Fruit fly (Drosophila melanogaster) whole organism, embryonic: ENCODE measurements around the gene CG33124.

Experiments
- CG12299 ChIP-seq: fragments of 200-800 bp; sonication (Bioruptor generic); optimal IDR thresholded peaks from 2 replicates; lab custom pipeline; 2018; ENCODE audit warnings: missing biosample characterization, mild to moderate bottlenecking, missing genetic modification characterization
- CG1233 ChIP-seq: fragments of 200-800 bp; sonication (Bioruptor generic); optimal IDR thresholded peaks from 4 replicates; lab custom pipeline; 2018; ENCODE audit warnings: missing biosample characterization, mild to moderate bottlenecking, missing genetic modification characterization
- CG12769 ChIP-seq: fragments of 200-800 bp; sonication (Bioruptor generic); optimal IDR thresholded peaks from 2 replicates; lab custom pipeline; 2019; ENCODE audit warnings: missing biosample characterization, mild to moderate bottlenecking, missing genetic modification characterization, moderate library complexity
- CG13123 ChIP-seq: fragments of 200-800 bp; sonication (Bioruptor generic); optimal IDR thresholded peaks from 2 replicates; lab custom pipeline; 2016; ENCODE audit warnings: missing biosample characterization, missing genetic modification characterization
- CG15601 ChIP-seq: fragments of 200-800 bp; sonication (Bioruptor generic); optimal IDR thresholded peaks from 3 replicates; lab custom pipeline; 2019; ENCODE audit warnings: missing biosample characterization, mild to moderate bottlenecking, missing genetic modification characterization, moderate library complexity
- CG15696 ChIP-seq: fragments of 200-800 bp; sonication (Bioruptor generic); optimal IDR thresholded peaks from 2 replicates; lab custom pipeline; 2019; ENCODE audit warnings: missing biosample characterization, mild to moderate bottlenecking, missing genetic modification characterization, moderate library complexity
- CG1602 ChIP-seq: fragments of 200-800 bp; sonication (Bioruptor generic); optimal IDR thresholded peaks from 3 replicates; lab custom pipeline; 2016; ENCODE audit warnings: missing biosample characterization, missing genetic modification characterization
- CG17802 ChIP-seq: fragments of 200-800 bp; sonication (Bioruptor generic); optimal IDR thresholded peaks from 2 replicates; lab custom pipeline; 2018; ENCODE audit warnings: missing biosample characterization, mild to moderate bottlenecking, missing genetic modification characterization, moderate library complexity
- CG18262 ChIP-seq: fragments of 200-800 bp; optimal IDR thresholded peaks from 3 replicates; lab custom pipeline; 2019; ENCODE audit warnings: missing biosample characterization, mild to moderate bottlenecking, missing genetic modification characterization, moderate library complexity
- CG18619 ChIP-seq: fragments of 200-800 bp; sonication (Bioruptor generic); optimal IDR thresholded peaks from 3 replicates; lab custom pipeline; 2017; ENCODE audit warnings: missing biosample characterization, mild to moderate bottlenecking, missing genetic modification characterization
- CG2199 ChIP-seq: fragments of 200-800 bp; sonication (Bioruptor generic); IDR thresholded peaks from 3 replicates; pipeline ENCODE4 v1.3.6; 2022; ENCODE audit warnings: missing biosample characterization, missing genetic modification characterization
- CG32532 ChIP-seq: fragments of 200-800 bp; sonication (Bioruptor generic); IDR thresholded peaks from 2 replicates; pipeline ENCODE4 v1.3.6; 2022; ENCODE audit warnings: missing biosample characterization, missing genetic modification characterization
- CG3281 ChIP-seq: fragments of 200-800 bp; sonication (Bioruptor generic); optimal IDR thresholded peaks from 3 replicates; lab custom pipeline; 2017; ENCODE audit warnings: missing biosample characterization, mild to moderate bottlenecking, missing genetic modification characterization
- CG3838 ChIP-seq: fragments of 200-800 bp; sonication (Bioruptor generic); optimal IDR thresholded peaks from 3 replicates; lab custom pipeline; 2016; ENCODE audit warnings: missing biosample characterization, missing genetic modification characterization
- CG4404 ChIP-seq: fragments of 200-800 bp; sonication (Bioruptor generic); IDR thresholded peaks from 2 replicates; pipeline ENCODE4 v1.3.6; 2022; ENCODE audit warnings: missing biosample characterization, missing genetic modification characterization
- CG4820 ChIP-seq: fragments of 200-800 bp; sonication (Bioruptor generic); optimal IDR thresholded peaks from 3 replicates; lab custom pipeline; 2016; ENCODE audit warnings: missing biosample characterization, missing genetic modification characterization
- CG6765 ChIP-seq: fragments of 200-800 bp; sonication (Bioruptor generic); optimal IDR thresholded peaks from 3 replicates; lab custom pipeline; 2017; ENCODE audit warnings: missing biosample characterization, mild to moderate bottlenecking, missing genetic modification characterization
- CG7271 ChIP-seq: fragments of 200-800 bp; sonication (Bioruptor generic); optimal IDR thresholded peaks from 2 replicates; lab custom pipeline; 2018; ENCODE audit warnings: missing biosample characterization, mild to moderate bottlenecking, missing genetic modification characterization, moderate library complexity
- CG7786 ChIP-seq: fragments of 200-800 bp; sonication (Bioruptor generic); optimal IDR thresholded peaks from 2 replicates; lab custom pipeline; 2016; ENCODE audit warnings: missing biosample characterization, missing genetic modification characterization
- CG8089 ChIP-seq: fragments of 200-800 bp; sonication (Bioruptor generic); optimal IDR thresholded peaks from 3 replicates; lab custom pipeline; 2016; ENCODE audit warnings: missing biosample characterization, missing genetic modification characterization
- CG8765 ChIP-seq: fragments of 200-800 bp; sonication (Bioruptor generic); IDR thresholded peaks from 2 replicates; pipeline ENCODE4 v1.3.6; 2022; ENCODE audit warnings: missing biosample characterization, missing genetic modification characterization
- CG9215 ChIP-seq: fragments of 200-800 bp; sonication (Bioruptor generic); IDR thresholded peaks from 2 replicates; pipeline ENCODE4 v1.3.6; 2022; ENCODE audit warnings: missing biosample characterization, missing genetic modification characterization
- Dp ChIP-seq: fragments of 200-800 bp; sonication (Bioruptor generic); optimal IDR thresholded peaks from 2 replicates; lab custom pipeline; 2018; ENCODE audit warnings: missing biosample characterization, mild to moderate bottlenecking, missing genetic modification characterization, moderate library complexity
- HHEX ChIP-seq: fragments of 200-800 bp; sonication (Bioruptor generic); optimal IDR thresholded peaks from 3 replicates; lab custom pipeline; 2017; ENCODE audit warnings: missing biosample characterization, mild to moderate bottlenecking, missing genetic modification characterization, missing genetic modification reagents
- HLH4C ChIP-seq: fragments of 200-800 bp; sonication (Bioruptor generic); IDR thresholded peaks from 3 replicates; pipeline ENCODE4 v1.3.6; 2022; ENCODE audit warnings: missing biosample characterization, missing genetic modification characterization; ENCODE audit not compliant: partially characterized antibody
- HLH54F ChIP-seq: fragments of 200-800 bp; sonication (Bioruptor generic); optimal IDR thresholded peaks from 3 replicates; lab custom pipeline; 2016; ENCODE audit warnings: missing biosample characterization, missing genetic modification characterization
- Hr51 ChIP-seq, 2 experiments: fragments of 200-800 bp; sonication (Bioruptor generic); optimal IDR thresholded peaks; 2 replicates in 1 of 2; 3 replicates in 1 of 2; lab custom pipeline; 2016 to 2018; ENCODE audit warnings: missing biosample characterization in 2 of 2, missing genetic modification characterization in 2 of 2, mild to moderate bottlenecking in 1 of 2, moderate library complexity in 1 of 2
- Nf-YC ChIP-seq: fragments of 200-800 bp; optimal IDR thresholded peaks from 3 replicates; lab custom pipeline; 2019; ENCODE audit warnings: missing biosample characterization, mild to moderate bottlenecking, missing genetic modification characterization, moderate library complexity
- Ptx1 ChIP-seq: fragments of 200-800 bp; sonication (Bioruptor generic); IDR thresholded peaks from 2 replicates; pipeline ENCODE4 v1.3.6; 2022; ENCODE audit warnings: missing biosample characterization, missing genetic modification characterization
- Sox100B ChIP-seq: fragments of 200-800 bp; sonication (Bioruptor generic); optimal IDR thresholded peaks from 3 replicates; lab custom pipeline; 2018; ENCODE audit warnings: missing biosample characterization, mild to moderate bottlenecking, missing genetic modification characterization
- al ChIP-seq: fragments of 200-800 bp; sonication (Bioruptor generic); IDR thresholded peaks from 2 replicates; pipeline ENCODE4 v1.3.6; 2022; ENCODE audit warnings: missing biosample characterization, missing genetic modification characterization
- ato ChIP-seq: fragments of 200-800 bp; sonication (Bioruptor generic); IDR thresholded peaks from 2 replicates; pipeline ENCODE4 v1.3.6; 2022; ENCODE audit warnings: missing biosample characterization, missing genetic modification characterization; ENCODE audit not compliant: partially characterized antibody
- bab2 ChIP-seq: fragments of 200-800 bp; sonication (Bioruptor generic); optimal IDR thresholded peaks from 2 replicates; lab custom pipeline; 2016; ENCODE audit warnings: missing biosample characterization, missing genetic modification characterization
- bowl ChIP-seq: fragments of 200-800 bp; sonication (Bioruptor generic); IDR thresholded peaks from 2 replicates; pipeline ENCODE4 v1.3.6; 2022; ENCODE audit warnings: missing biosample characterization, missing genetic modification characterization
- br ChIP-seq: fragments of >200 bp; optimal IDR thresholded peaks from 2 replicates; lab custom pipeline; 2017
- cato ChIP-seq: fragments of 200-800 bp; sonication (Bioruptor generic); optimal IDR thresholded peaks from 2 replicates; lab custom pipeline; 2016; ENCODE audit warnings: missing biosample characterization, missing genetic modification characterization, borderline replicate concordance
- dimm ChIP-seq: fragments of 200-800 bp; sonication (Bioruptor generic); IDR thresholded peaks from 2 replicates; pipeline ENCODE4 v1.3.6; 2022; ENCODE audit warnings: missing biosample characterization, missing genetic modification characterization
- dmrt11E ChIP-seq: fragments of 200-800 bp; sonication (Bioruptor generic); optimal IDR thresholded peaks from 3 replicates; lab custom pipeline; 2018; ENCODE audit warnings: missing biosample characterization, mild to moderate bottlenecking, missing genetic modification characterization, moderate library complexity
- dysf ChIP-seq: fragments of 200-800 bp; sonication (Bioruptor generic); IDR thresholded peaks from 3 replicates; pipeline ENCODE4 v1.3.6; 2022; ENCODE audit warnings: missing biosample characterization, missing genetic modification characterization
- emc ChIP-seq: fragments of 200-800 bp; sonication (Bioruptor generic); optimal IDR thresholded peaks from 2 replicates; lab custom pipeline; 2016; ENCODE audit warnings: missing biosample characterization, missing genetic modification characterization
- kah ChIP-seq: fragments of 200-800 bp; sonication (Bioruptor generic); optimal IDR thresholded peaks from 2 replicates; lab custom pipeline; 2018; ENCODE audit warnings: missing biosample characterization, mild to moderate bottlenecking, missing genetic modification characterization
- mam ChIP-seq: fragments of 200-800 bp; sonication (Bioruptor generic); optimal IDR thresholded peaks from 3 replicates; lab custom pipeline; 2016; ENCODE audit warnings: missing biosample characterization, missing genetic modification characterization
- onecut ChIP-seq: fragments of 200-800 bp; sonication (Bioruptor generic); IDR thresholded peaks from 2 replicates; pipeline ENCODE4 v1.3.6; 2022; ENCODE audit warnings: missing biosample characterization, missing genetic modification characterization
- peb ChIP-seq: fragments of 200-800 bp; sonication (Bioruptor generic); IDR thresholded peaks from 2 replicates; pipeline ENCODE4 v1.3.6; 2022; ENCODE audit warnings: missing biosample characterization, missing genetic modification characterization
- phol ChIP-seq: fragments of 200-800 bp; sonication (Bioruptor generic); optimal IDR thresholded peaks from 3 replicates; lab custom pipeline; 2018; ENCODE audit warnings: missing biosample characterization, mild to moderate bottlenecking, missing genetic modification characterization, moderate library complexity
- row ChIP-seq: fragments of 200-800 bp; sonication (Bioruptor generic); IDR thresholded peaks from 3 replicates; pipeline ENCODE4 v1.3.6; 2022; ENCODE audit warnings: missing biosample characterization, missing genetic modification characterization
- stwl ChIP-seq: fragments of 200-800 bp; sonication (Bioruptor generic); optimal IDR thresholded peaks from 3 replicates; lab custom pipeline; 2018; ENCODE audit warnings: missing biosample characterization, mild to moderate bottlenecking, missing genetic modification characterization, moderate library complexity
- vnd ChIP-seq: fragments of 200-800 bp; sonication (Bioruptor generic); IDR thresholded peaks from 3 replicates; pipeline ENCODE4 v1.3.6; 2022; ENCODE audit warnings: missing biosample characterization, missing genetic modification characterization; ENCODE audit not compliant: partially characterized antibody
- vvl ChIP-seq: fragments of 200-800 bp; sonication (Bioruptor generic); IDR thresholded peaks from 2 replicates; pipeline ENCODE4 v1.3.6; 2022; ENCODE audit warnings: missing biosample characterization, missing genetic modification characterization
- yki ChIP-seq: fragments of >200 bp; optimal IDR thresholded peaks from 3 replicates; lab custom pipeline; 2018
- zen2 ChIP-seq: fragments of 200-800 bp; sonication (Bioruptor generic); IDR thresholded peaks from 3 replicates; pipeline ENCODE4 v1.3.6; 2022; ENCODE audit warnings: missing biosample characterization, missing genetic modification characterization; ENCODE audit not compliant: partially characterized antibody

The CG33124 gene

DNA sequence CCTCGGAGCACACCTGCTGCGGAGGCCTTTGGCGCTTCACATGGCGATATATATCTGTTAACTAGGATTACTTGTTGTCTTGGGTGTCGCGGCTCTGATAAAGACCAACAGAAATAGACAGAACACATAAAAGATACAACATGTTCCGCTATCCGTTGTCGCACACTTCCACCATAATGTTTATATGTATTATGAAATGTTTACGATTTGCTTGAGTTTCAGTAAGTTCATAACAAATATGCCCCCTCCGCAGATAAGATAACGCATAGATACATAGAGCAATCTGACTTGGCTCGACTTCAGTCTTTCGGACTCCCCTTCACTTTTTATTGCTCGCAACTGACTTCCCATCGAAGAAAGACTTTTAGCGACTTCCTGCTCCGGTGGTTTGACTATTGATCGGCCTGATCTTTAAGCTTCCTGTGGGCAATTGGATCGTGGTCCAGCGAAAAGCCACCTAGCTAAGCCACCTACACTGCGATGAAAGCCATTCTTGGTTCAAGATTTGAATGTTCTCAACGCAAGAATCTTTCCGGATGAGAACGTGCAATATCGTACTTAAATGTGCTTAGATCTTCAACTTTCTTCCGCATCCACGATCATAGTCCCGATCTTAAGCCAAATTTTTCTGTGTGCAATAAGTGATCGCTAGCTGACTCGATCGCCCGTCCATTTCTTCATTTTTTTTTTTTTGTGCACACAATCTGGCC lies 40.6 kb downstream of the CG33124 start (continued):
- TF ChIP-seq HHEX (GFP tag; lab: Kevin White, UChicago) (peak; percentile 56), CG12769 (tag; lab: Kevin White, UChicago) (peak; percentile 52), dmrt11E (tag; lab: Kevin White, UChicago) (peak; percentile 10), CG9215 (GFP tag; lab: Robert Waterston, UW) (no peak), CG4820 (no peak), row (GFP tag; lab: Robert Waterston, UW) (no peak), CG15601 (tag; lab: Kevin White, UChicago) (peak; percentile 41), CG7786 (no peak), CG18262 (tag; lab: Kevin White, UChicago) (peak; percentile 4), CG3281 (GFP tag; lab: Kevin White, UChicago) (peak; percentile 54), cato (no peak), vnd (GFP tag; lab: Robert Waterston, UW) (no peak), bowl (GFP tag; lab: Robert Waterston, UW) (no peak), CG13123 (GFP tag; lab: Kevin White, UChicago) (no peak), CG3838 (GFP tag; lab: Kevin White, UChicago) (no peak), Dp (GFP tag; lab: Kevin White, UChicago) (no peak), HLH54F (GFP tag; lab: Kevin White, UChicago) (no peak), vvl (no peak), dimm (GFP tag; lab: Robert Waterston, UW) (no peak), CG32532 (GFP tag; lab: Robert Waterston, UW) (no peak), emc (GFP tag; lab: Kevin White, UChicago) (no peak), yki (no peak), CG1602 (no peak), kah (GFP tag; lab: Kevin White, UChicago) (peak; percentile 48), CG18619 (GFP tag; lab: Kevin White, UChicago) (no peak), CG6765 (GFP tag; lab: Kevin White, UChicago) (peak; percentile 29), CG7271 (tag; lab: Kevin White, UChicago) (no peak), CG17802 (no peak), ato (GFP tag; lab: Robert Waterston, UW) (no peak), stwl (no peak), CG1233 (GFP tag; lab: Kevin White, UChicago) (peak; percentile 18), onecut (GFP tag; lab: Robert Waterston, UW) (peak; percentile 7; the same call in 1 of the 2 replicates), Ptx1 (GFP tag; lab: Robert Waterston, UW) (no peak), mam (GFP tag; lab: Kevin White, UChicago) (no peak), bab2 (GFP tag; lab: Kevin White, UChicago) (no peak), zen2 (GFP tag; lab: Robert Waterston, UW) (0 out of 3 replicates have a peak, but pooled peaks have one; percentile 28), HLH4C (no peak), al (GFP tag; lab: Robert Waterston, UW) (no peak), br (lab: Kevin White, UChicago) (no peak), CG8765 (GFP tag; lab: Robert Waterston, UW) (no peak), CG2199 (GFP tag; lab: Robert Waterston, UW) (no peak), Hr51 (GFP tag; optimal IDR thresholded peaks at IDR 0.05; lab: Kevin White, UChicago) (no peak), CG8089 (GFP tag; lab: Kevin White, UChicago) (no peak), CG4404 (no peak), Sox100B (GFP tag; lab: Kevin White, UChicago) (peak; percentile 20), CG15696 (peak; percentile 28), phol (tag; lab: Kevin White, UChicago) (no peak), dysf (GFP tag; lab: Robert Waterston, UW) (no peak), CG12299 (peak; percentile 49), Nf-YC (tag; lab: Kevin White, UChicago) (no peak), peb (GFP tag; lab: Robert Waterston, UW) (no peak)
